Fruit fly (Drosophila melanogaster) whole organism, embryonic: ENCODE measurements around the gene CG9702.

Experiments
- CG11085 ChIP-seq: fragments of 200-800 bp; sonication (Bioruptor generic); IDR thresholded peaks from 2 replicates; pipeline ENCODE4 v1.3.6; 2022; ENCODE audit warnings: missing biosample characterization, missing genetic modification characterization
- CG11504 ChIP-seq: fragments of 200-800 bp; sonication (Bioruptor generic); optimal IDR thresholded peaks from 3 replicates; lab custom pipeline; 2019; ENCODE audit warnings: missing biosample characterization, mild to moderate bottlenecking, missing genetic modification characterization, moderate library complexity
- CG1233 ChIP-seq: fragments of 200-800 bp; sonication (Bioruptor generic); optimal IDR thresholded peaks from 4 replicates; lab custom pipeline; 2018; ENCODE audit warnings: missing biosample characterization, mild to moderate bottlenecking, missing genetic modification characterization
- CG12769 ChIP-seq: fragments of 200-800 bp; sonication (Bioruptor generic); optimal IDR thresholded peaks from 2 replicates; lab custom pipeline; 2019; ENCODE audit warnings: missing biosample characterization, mild to moderate bottlenecking, missing genetic modification characterization, moderate library complexity
- CG13775 ChIP-seq: fragments of 200-800 bp; sonication (Bioruptor generic); optimal IDR thresholded peaks from 3 replicates; lab custom pipeline; 2017; ENCODE audit warnings: missing biosample characterization, mild to moderate bottlenecking, missing genetic modification characterization
- CG14014 ChIP-seq: fragments of 200-800 bp; sonication (Bioruptor generic); IDR thresholded peaks from 2 replicates; pipeline ENCODE4 v1.3.6; 2022; ENCODE audit warnings: missing biosample characterization, missing genetic modification characterization
- CG14050 ChIP-seq: fragments of 200-800 bp; sonication (Bioruptor generic); IDR thresholded peaks from 3 replicates; pipeline ENCODE4 v1.3.6; 2022; ENCODE audit warnings: missing biosample characterization, missing genetic modification characterization
- CG14441 ChIP-seq: fragments of 200-800 bp; sonication (Bioruptor generic); IDR thresholded peaks from 2 replicates; pipeline ENCODE4 v1.3.6; 2022; ENCODE audit warnings: missing biosample characterization, missing genetic modification characterization
- CG15269 ChIP-seq: fragments of 200-800 bp; sonication (Bioruptor generic); optimal IDR thresholded peaks from 2 replicates; lab custom pipeline; 2018; ENCODE audit warnings: missing biosample characterization, mild to moderate bottlenecking, missing genetic modification characterization, moderate library complexity
- CG15479 ChIP-seq: fragments of 200-800 bp; sonication (Bioruptor generic); optimal IDR thresholded peaks from 3 replicates; lab custom pipeline; 2019; ENCODE audit warnings: missing biosample characterization, mild to moderate bottlenecking, missing genetic modification characterization, moderate library complexity
- CG15696 ChIP-seq: fragments of 200-800 bp; sonication (Bioruptor generic); optimal IDR thresholded peaks from 2 replicates; lab custom pipeline; 2019; ENCODE audit warnings: missing biosample characterization, mild to moderate bottlenecking, missing genetic modification characterization, moderate library complexity
- CG1603 ChIP-seq: fragments of 200-800 bp; sonication (Bioruptor generic); optimal IDR thresholded peaks from 2 replicates; lab custom pipeline; 2019; ENCODE audit warnings: missing biosample characterization, mild to moderate bottlenecking, missing genetic modification characterization, moderate library complexity
- CG17359 ChIP-seq: fragments of 200-800 bp; sonication (Bioruptor generic); optimal IDR thresholded peaks from 3 replicates; lab custom pipeline; 2018; ENCODE audit warnings: missing biosample characterization, mild to moderate bottlenecking, missing genetic modification characterization, moderate library complexity
- CG17385 ChIP-seq: fragments of 200-800 bp; sonication (Bioruptor generic); optimal IDR thresholded peaks from 3 replicates; lab custom pipeline; 2018; ENCODE audit warnings: missing biosample characterization, mild to moderate bottlenecking, missing genetic modification characterization
- CG17912 ChIP-seq: fragments of 200-800 bp; sonication (Bioruptor generic); optimal IDR thresholded peaks from 2 replicates; lab custom pipeline; 2018; ENCODE audit warnings: missing biosample characterization, mild to moderate bottlenecking, missing genetic modification characterization
- CG2678 ChIP-seq: fragments of 200-800 bp; sonication (Bioruptor generic); optimal IDR thresholded peaks from 3 replicates; lab custom pipeline; 2019; ENCODE audit warnings: missing biosample characterization, mild to moderate bottlenecking, missing genetic modification characterization, moderate library complexity
- CG32532 ChIP-seq: fragments of 200-800 bp; sonication (Bioruptor generic); IDR thresholded peaks from 2 replicates; pipeline ENCODE4 v1.3.6; 2022; ENCODE audit warnings: missing biosample characterization, missing genetic modification characterization
- CG3847 ChIP-seq: fragments of 200-800 bp; sonication (Bioruptor generic); IDR thresholded peaks from 2 replicates; pipeline ENCODE4 v1.3.6; 2022; ENCODE audit warnings: missing biosample characterization, missing genetic modification characterization
- CG3995 ChIP-seq: fragments of 200-800 bp; sonication (Bioruptor generic); optimal IDR thresholded peaks from 3 replicates; lab custom pipeline; 2016; ENCODE audit warnings: missing biosample characterization, missing genetic modification characterization
- CG6854 ChIP-seq: fragments of 200-800 bp; sonication (Bioruptor generic); optimal IDR thresholded peaks from 3 replicates; lab custom pipeline; 2017; ENCODE audit warnings: missing biosample characterization, mild to moderate bottlenecking, missing genetic modification characterization
- D19B ChIP-seq: fragments of 200-800 bp; sonication (Bioruptor generic); optimal IDR thresholded peaks from 2 replicates; lab custom pipeline; 2017; ENCODE audit warnings: missing biosample characterization, mild to moderate bottlenecking, missing genetic modification characterization
- Dad ChIP-seq: fragments of 200-800 bp; sonication (Bioruptor generic); optimal IDR thresholded peaks from 3 replicates; lab custom pipeline; 2016; ENCODE audit warnings: missing biosample characterization, missing genetic modification characterization
- Dbx ChIP-seq: fragments of 200-800 bp; sonication (Bioruptor generic); IDR thresholded peaks from 3 replicates; pipeline ENCODE4 v1.3.6; 2022; ENCODE audit warnings: missing biosample characterization, missing genetic modification characterization
- Dfd ChIP-seq, 2 experiments: fragments of >200 bp; optimal IDR thresholded peaks; 2 replicates each; lab custom pipeline; 2017; ENCODE audit warnings: missing biosample characterization in 2 of 2, missing genetic modification characterization in 2 of 2
- Dip2 ChIP-seq: fragments of 200-800 bp; sonication (Bioruptor generic); IDR thresholded peaks from 2 replicates; pipeline ENCODE4 v1.3.6; 2022; ENCODE audit warnings: missing biosample characterization, missing genetic modification characterization
- Dip3 ChIP-seq: fragments of 200-800 bp; sonication (Bioruptor generic); optimal IDR thresholded peaks from 3 replicates; lab custom pipeline; 2016; ENCODE audit warnings: missing biosample characterization, missing genetic modification characterization
- Dref ChIP-seq: fragments of 200-800 bp; sonication (Bioruptor generic); IDR thresholded peaks from 2 replicates; pipeline ENCODE4 v1.3.6; 2022; ENCODE audit warnings: missing biosample characterization, missing genetic modification characterization
- Elba2 ChIP-seq: fragments of 200-800 bp; sonication (Bioruptor generic); optimal IDR thresholded peaks from 3 replicates; lab custom pipeline; 2016; ENCODE audit warnings: missing biosample characterization, missing genetic modification characterization
- Med ChIP-seq: fragments of 200-800 bp; sonication (Bioruptor generic); peaks from one replicate; lab custom pipeline; 2016; ENCODE audit warnings: missing biosample characterization, missing genetic modification characterization, mild to moderate bottlenecking, inconsistent platforms, moderate library complexity
- Myb ChIP-seq: fragments of 200-800 bp; sonication (Bioruptor generic); optimal IDR thresholded peaks from 2 replicates; lab custom pipeline; 2016; ENCODE audit warnings: missing biosample characterization, missing genetic modification characterization
- NC2β ChIP-seq: fragments of 200-800 bp; sonication (Bioruptor generic); optimal IDR thresholded peaks from 2 replicates; lab custom pipeline; 2016; ENCODE audit warnings: missing biosample characterization, missing genetic modification characterization
- PHDP ChIP-seq: fragments of 200-800 bp; sonication (Bioruptor generic); optimal IDR thresholded peaks from 3 replicates; lab custom pipeline; 2018; ENCODE audit warnings: missing biosample characterization, mild to moderate bottlenecking, missing genetic modification characterization, moderate library complexity
- cas ChIP-seq: fragments of 200-800 bp; sonication (Bioruptor generic); IDR thresholded peaks from 2 replicates; pipeline ENCODE4 v1.3.6; 2022; ENCODE audit warnings: missing biosample characterization, missing genetic modification characterization
- chn ChIP-seq: fragments of 200-800 bp; sonication (Bioruptor generic); optimal IDR thresholded peaks from 2 replicates; lab custom pipeline; 2016; ENCODE audit warnings: missing biosample characterization, missing genetic modification characterization
- crc ChIP-seq: fragments of 200-800 bp; sonication (Bioruptor generic); optimal IDR thresholded peaks from 2 replicates; lab custom pipeline; 2016; ENCODE audit warnings: missing biosample characterization, missing genetic modification characterization
- emc ChIP-seq: fragments of 200-800 bp; sonication (Bioruptor generic); optimal IDR thresholded peaks from 2 replicates; lab custom pipeline; 2016; ENCODE audit warnings: missing biosample characterization, missing genetic modification characterization
- ems ChIP-seq: fragments of 200-800 bp; sonication (Bioruptor generic); optimal IDR thresholded peaks from 3 replicates; lab custom pipeline; 2016; ENCODE audit warnings: missing biosample characterization, missing genetic modification characterization
- fd102C ChIP-seq: fragments of 200-800 bp; sonication (Bioruptor generic); optimal IDR thresholded peaks from 2 replicates; lab custom pipeline; 2018; ENCODE audit warnings: missing biosample characterization, mild to moderate bottlenecking, missing genetic modification characterization, moderate library complexity
- fru ChIP-seq: fragments of >200 bp; optimal IDR thresholded peaks from 2 replicates; lab custom pipeline; 2017
- gem ChIP-seq: fragments of 200-800 bp; sonication (Bioruptor generic); optimal IDR thresholded peaks from 2 replicates; lab custom pipeline; 2019; ENCODE audit warnings: missing biosample characterization, mild to moderate bottlenecking, missing genetic modification characterization, moderate library complexity
- gro ChIP-seq: fragments of 200-800 bp; sonication (Bioruptor generic); optimal IDR thresholded peaks from 2 replicates; lab custom pipeline; 2016; ENCODE audit warnings: missing biosample characterization, missing genetic modification characterization
- ham ChIP-seq: fragments of 200-800 bp; sonication (Bioruptor generic); IDR thresholded peaks from 2 replicates; pipeline ENCODE4 v1.3.6; 2022; ENCODE audit warnings: missing biosample characterization, missing genetic modification characterization
- ind ChIP-seq: fragments of 200-800 bp; sonication (Bioruptor generic); optimal IDR thresholded peaks from 3 replicates; lab custom pipeline; 2016; ENCODE audit warnings: missing biosample characterization, missing genetic modification characterization
- nau ChIP-seq: fragments of 200-800 bp; sonication (Bioruptor generic); optimal IDR thresholded peaks from 3 replicates; lab custom pipeline; 2017; ENCODE audit warnings: missing biosample characterization, mild to moderate bottlenecking, missing genetic modification characterization, missing genetic modification reagents
- onecut ChIP-seq: fragments of 200-800 bp; sonication (Bioruptor generic); IDR thresholded peaks from 2 replicates; pipeline ENCODE4 v1.3.6; 2022; ENCODE audit warnings: missing biosample characterization, missing genetic modification characterization
- row ChIP-seq: fragments of 200-800 bp; sonication (Bioruptor generic); IDR thresholded peaks from 3 replicates; pipeline ENCODE4 v1.3.6; 2022; ENCODE audit warnings: missing biosample characterization, missing genetic modification characterization
- salm ChIP-seq: fragments of 200-800 bp; sonication (Bioruptor generic); optimal IDR thresholded peaks from 2 replicates; lab custom pipeline; 2018; ENCODE audit warnings: missing biosample characterization, mild to moderate bottlenecking, missing genetic modification characterization
- sens ChIP-seq: fragments of 200-800 bp; sonication (Bioruptor generic); peaks from one replicate; lab custom pipeline; 2016; ENCODE audit warnings: missing biosample characterization, missing genetic modification characterization
- sisA ChIP-seq: fragments of 200-800 bp; sonication (Bioruptor generic); IDR thresholded peaks from 2 replicates; pipeline ENCODE4 v1.3.6; 2022; ENCODE audit warnings: missing biosample characterization, missing genetic modification characterization
- slbo ChIP-seq: fragments of 200-800 bp; sonication (Bioruptor generic); IDR thresholded peaks from 2 replicates; pipeline ENCODE4 v1.3.6; 2022; ENCODE audit warnings: missing biosample characterization, missing genetic modification characterization
- trh ChIP-seq: fragments of 200-800 bp; sonication (Bioruptor generic); optimal IDR thresholded peaks from 2 replicates; lab custom pipeline; 2016; ENCODE audit warnings: missing biosample characterization, missing genetic modification characterization
- unpg ChIP-seq: fragments of 200-800 bp; sonication (Bioruptor generic); optimal IDR thresholded peaks from 3 replicates; lab custom pipeline; 2018; ENCODE audit warnings: missing biosample characterization, mild to moderate bottlenecking, missing genetic modification characterization, moderate library complexity

Gene CG9702

DNA sequence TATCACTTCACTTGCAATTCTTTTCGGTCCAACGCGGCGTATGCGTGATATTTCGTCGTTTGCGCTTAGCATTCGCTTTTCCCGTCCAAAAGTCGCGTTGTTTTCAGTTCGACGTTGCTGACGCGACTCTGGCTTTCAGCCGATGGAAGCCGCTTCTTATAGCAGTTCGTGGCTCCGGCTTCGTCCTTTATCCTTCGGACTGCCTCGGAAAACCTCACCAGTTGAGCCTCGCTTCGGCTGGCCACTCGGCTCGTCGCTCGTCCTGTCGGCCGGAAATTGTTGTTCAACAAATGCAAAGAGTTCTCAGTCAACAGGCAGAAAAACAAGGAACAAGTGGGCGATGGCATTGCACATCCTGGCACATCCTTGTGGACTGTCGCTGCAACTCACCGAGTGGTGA is 19.2 kb upstream of the CG9702 start, which contains the start of gene CG34155 (continued):
- TF ChIP-seq CG15479 (GFP tag; lab: Kevin White, UChicago) (no peak), CG17912 (GFP tag; lab: Kevin White, UChicago) (no peak), Dref (GFP tag; lab: Robert Waterston, UW) (no peak), CG17359 (tag; lab: Kevin White, UChicago) (no peak), CG3847 (no peak), ems (GFP tag; lab: Kevin White, UChicago) (no peak), CG17385 (no peak), cas (GFP tag; lab: Robert Waterston, UW) (no peak), ham (GFP tag; lab: Robert Waterston, UW) (no peak), CG6854 (GFP tag; lab: Kevin White, UChicago) (no peak), Dip3 (GFP tag; lab: Kevin White, UChicago) (no peak), CG15696 (tag; lab: Kevin White, UChicago) (no peak), fd102C (GFP tag; lab: Kevin White, UChicago) (no peak), gro (GFP tag; lab: Kevin White, UChicago) (no peak)

- no peak for TF ChIP-seq D19B (GFP tag; lab: Kevin White, UChicago)
- TF ChIP-seq sisA, result peak; percentile 11; the same call in 1 of the 2 replicates
- no peak for TF ChIP-seq Dip2 (GFP tag; lab: Robert Waterston, UW)
- no peak for TF ChIP-seq Dad
- TF ChIP-seq Med (GFP tag; lab: Kevin White, UChicago), result peak; percentile 56
- no peak for TF ChIP-seq ind (GFP tag; lab: Kevin White, UChicago)
- TF ChIP-seq CG32532 (GFP tag; lab: Robert Waterston, UW), result peak; percentile 21; the same call in 1 of the 2 replicates
- peak; percentile 36; the same call in 2 of the 3 replicates for TF ChIP-seq row (GFP tag; lab: Robert Waterston, UW)
- no peak for TF ChIP-seq Myb (GFP tag; lab: Kevin White, UChicago)
- TF ChIP-seq Elba2, result no peak
- TF ChIP-seq Dbx (GFP tag; lab: Robert Waterston, UW), result no peak
- no peak for TF ChIP-seq CG15269
- TF ChIP-seq PHDP (tag; lab: Kevin White, UChicago), result no peak
- no peak for TF ChIP-seq fru (lab: Kevin White, UChicago)
- peak; percentile 2 for TF ChIP-seq sens (GFP tag; lab: Kevin White, UChicago)
- TF ChIP-seq CG14050 (GFP tag; lab: Robert Waterston, UW), result no peak
- no peak for TF ChIP-seq CG11085
- no peak for TF ChIP-seq NC2β
- peak; percentile 4 for TF ChIP-seq unpg (GFP tag; lab: Kevin White, UChicago)
- TF ChIP-seq CG2678 (tag; lab: Kevin White, UChicago), result peak; percentile 17
- peak; percentile 40; the same call in 1 of the 2 replicates for TF ChIP-seq onecut (GFP tag; lab: Robert Waterston, UW)
- peak; percentile 55; the same call in 1 of the 2 replicates for TF ChIP-seq slbo (GFP tag; lab: Robert Waterston, UW)
- TF ChIP-seq CG3995 (GFP tag; lab: Kevin White, UChicago), result no peak
- TF ChIP-seq gem (tag; lab: Kevin White, UChicago), result peak; percentile 8
- 0 out of 2 replicates have a peak, but pooled peaks have one; percentile 19 for TF ChIP-seq CG14441
- peak; percentile 13 for TF ChIP-seq CG12769 (tag; lab: Kevin White, UChicago)
- TF ChIP-seq Dfd (GFP tag; optimal IDR thresholded peaks at IDR 0.05; lab: Kevin White, UChicago), result no peak
- peak; percentile 34; the same call in 1 of the 2 replicates for TF ChIP-seq CG14014 (GFP tag; lab: Robert Waterston, UW)
- no peak for TF ChIP-seq nau (GFP tag; lab: Kevin White, UChicago)
- no peak for TF ChIP-seq chn
- TF ChIP-seq CG1233 (GFP tag; lab: Kevin White, UChicago), result no peak
- TF ChIP-seq crc (GFP tag; lab: Kevin White, UChicago), result no peak
- no peak for TF ChIP-seq trh (GFP tag; lab: Kevin White, UChicago)
- no peak for TF ChIP-seq emc (GFP tag; lab: Kevin White, UChicago)
- peak; percentile 18 for TF ChIP-seq CG11504 (tag; lab: Kevin White, UChicago)
- TF ChIP-seq CG13775, result no peak
- no peak for TF ChIP-seq salm
- peak; percentile 10 for TF ChIP-seq CG1603 (tag; lab: Kevin White, UChicago)
Measured at dm6 chr3R:30561207-30561606, 18.0 kb upstream of the CG9702 start.
